Worm (Caenorhabditis elegans): ENCODE data around the gene ubc-19.

DNA sequence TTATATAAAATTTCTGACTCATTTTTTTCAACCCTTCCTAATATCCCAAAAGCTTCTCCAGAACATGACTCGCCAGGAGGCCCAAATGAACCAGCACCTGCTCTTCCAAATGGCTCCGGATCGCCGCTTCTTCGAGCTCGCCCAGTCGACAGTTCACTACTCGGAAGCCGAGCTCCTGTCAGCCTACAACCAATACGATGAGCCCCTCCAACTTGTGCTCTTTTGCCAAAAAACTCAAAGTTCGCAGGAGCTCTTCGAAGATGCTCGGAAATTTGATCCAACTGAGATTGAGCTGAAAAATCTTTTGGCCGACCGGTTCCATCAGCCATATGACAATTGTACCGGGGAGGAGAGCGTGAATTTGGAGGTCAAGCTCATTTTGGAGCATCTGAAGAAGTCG, 5.9 kb upstream of the ubc-19 start:
- no peak for TF ChIP-seq flt-1 (GFP tag; IDR thresholded peaks at IDR 0.05)
- no peak for TF ChIP-seq ref-1 (GFP tag; conservative IDR thresholded peaks at IDR 0.05)
- no peak for TF ChIP-seq tab-1 (GFP tag; IDR thresholded peaks at IDR 0.05)
- TF ChIP-seq ztf-29 (GFP tag; IDR thresholded peaks at IDR 0.05) = no peak
- no peak for TF ChIP-seq cog-1 (tag; optimal IDR thresholded peaks at IDR 0.05)
- TF ChIP-seq med-1 (GFP tag; optimal IDR thresholded peaks at IDR 0.05; ENCODE audit: insufficient read depth) = no peak
- TF ChIP-seq T22C8.4 (GFP tag; IDR thresholded peaks at IDR 0.05) = no peak
- TF ChIP-seq klf-2 (GFP tag; conservative IDR thresholded peaks at IDR 0.05) = no peak
